Worm (Caenorhabditis elegans): ENCODE data around the gene ZC239.21.

ce11 chrII:3198998-3199397 is 7.7 kb upstream of the ZC239.21 start, which contains the start of gene sri-51:
- TF ChIP-seq lin-39 (tag; optimal IDR thresholded peaks at IDR 0.05), result no peak
- no peak for TF ChIP-seq ztf-4 (tag; optimal IDR thresholded peaks at IDR 0.05)
- no peak for TF ChIP-seq aly-2 (tag; optimal IDR thresholded peaks at IDR 0.05)
- TF ChIP-seq ztf-11 (tag; optimal IDR thresholded peaks at IDR 0.05), result no peak
- TF ChIP-seq mdl-1 (tag; optimal IDR thresholded peaks at IDR 0.05), result no peak
- TF ChIP-seq daf-12 (tag; optimal IDR thresholded peaks at IDR 0.05), result no peak
- TF ChIP-seq nhr-25 (tag; optimal IDR thresholded peaks at IDR 0.05), result no peak

Data from whole organism, L3 larva.